Fruit fly (Drosophila melanogaster): ENCODE data around the gene dtr.

The dtr gene

DNA sequence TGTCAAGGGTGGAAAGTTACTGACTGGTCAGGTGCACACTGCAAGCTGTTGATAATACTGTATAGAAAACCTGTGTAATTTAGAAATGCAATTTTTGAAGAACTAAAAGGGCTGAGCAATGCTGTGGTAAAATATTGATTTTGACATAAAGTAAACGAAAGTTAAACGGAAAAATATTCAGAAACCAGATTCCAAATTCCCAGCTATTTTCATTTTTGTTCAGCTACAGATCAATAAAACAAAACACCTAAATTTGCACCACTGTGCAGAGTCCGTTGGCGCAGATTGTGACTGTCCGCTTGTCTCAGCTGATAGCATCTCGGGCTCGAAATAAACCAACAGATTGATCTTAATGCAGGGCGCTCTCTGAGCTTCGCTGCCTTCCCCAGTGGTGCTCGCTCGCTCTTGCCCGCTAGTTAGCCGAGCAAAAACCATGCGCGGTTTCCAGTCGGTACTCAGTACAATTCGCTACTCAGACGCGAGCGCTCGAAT lies 47.1 kb upstream of the dtr start, which contains the start of gene CG46314 (continued):
- no peak for TF ChIP-seq CG7839 (tag; optimal IDR thresholded peaks at IDR 0.05)
- no peak for TF ChIP-seq CG3995 (GFP tag; optimal IDR thresholded peaks at IDR 0.05)
- peak; percentile 50; the same call in 1 of the 2 replicates for TF ChIP-seq CG13287 (GFP tag; IDR thresholded peaks at IDR 0.05; ENCODE audit: partially characterized antibody)
- peak; percentile 64 for TF ChIP-seq nom (GFP tag; optimal IDR thresholded peaks at IDR 0.05)
- TF ChIP-seq croc (GFP tag; conservative IDR thresholded peaks at IDR 0.05) = no peak
- TF ChIP-seq CG14710 (tag; optimal IDR thresholded peaks at IDR 0.05) = no peak
- 0 out of 3 replicates have a peak, but pooled peaks have one; percentile 39 for TF ChIP-seq CG17361 (GFP tag; IDR thresholded peaks at IDR 0.05)
- no peak for TF ChIP-seq Nf-YA (GFP tag; IDR thresholded peaks at IDR 0.05)
- no peak for TF ChIP-seq CG16813 (GFP tag; IDR thresholded peaks at IDR 0.05; ENCODE audit: partially characterized antibody)
- no peak for TF ChIP-seq Lhr (GFP tag; optimal IDR thresholded peaks at IDR 0.05)
- no peak for TF ChIP-seq NfI (GFP tag; optimal IDR thresholded peaks at IDR 0.05)
- TF ChIP-seq CG12769 (tag; optimal IDR thresholded peaks at IDR 0.05) = peak; percentile 11
- no peak for TF ChIP-seq gsb-n (tag; optimal IDR thresholded peaks at IDR 0.05)
- TF ChIP-seq Taf1 (GFP tag; IDR thresholded peaks at IDR 0.05) = no peak
- TF ChIP-seq CG32532 (GFP tag; IDR thresholded peaks at IDR 0.05) = peak; percentile 58; the same call in 1 of the 2 replicates
- TF ChIP-seq CG15514 (GFP tag; optimal IDR thresholded peaks at IDR 0.05) = no peak
- peak; percentile 79 for TF ChIP-seq CG34376 (GFP tag; optimal IDR thresholded peaks at IDR 0.05)
- TF ChIP-seq scrt (GFP tag; optimal IDR thresholded peaks at IDR 0.05) = no peak
- TF ChIP-seq CG30431 (GFP tag; optimal IDR thresholded peaks at IDR 0.05) = no peak
- TF ChIP-seq CG6175 (GFP tag; IDR thresholded peaks at IDR 0.05) = no peak; the same call in 2 of the 3 replicates
- TF ChIP-seq Dip3 (GFP tag; optimal IDR thresholded peaks at IDR 0.05) = peak; percentile 3
- TF ChIP-seq trh (GFP tag; optimal IDR thresholded peaks at IDR 0.05) = no peak
- TF ChIP-seq Atf6 (GFP tag; IDR thresholded peaks at IDR 0.05) = peak; percentile 48; the same call in 1 of the 2 replicates
- TF ChIP-seq CG1529 (GFP tag; optimal IDR thresholded peaks at IDR 0.05) = no peak
- TF ChIP-seq oc (tag; optimal IDR thresholded peaks at IDR 0.05) = no peak
- TF ChIP-seq CG1602 (GFP tag; optimal IDR thresholded peaks at IDR 0.05) = no peak
- TF ChIP-seq Med (GFP tag) = peak; percentile 77
- TF ChIP-seq CG18619 (GFP tag; optimal IDR thresholded peaks at IDR 0.05) = no peak
- no peak for TF ChIP-seq CG7556 (GFP tag; optimal IDR thresholded peaks at IDR 0.05)
- TF ChIP-seq tin (GFP tag; optimal IDR thresholded peaks at IDR 0.05) = no peak
- TF ChIP-seq CG6683 (GFP tag; optimal IDR thresholded peaks at IDR 0.05) = no peak
- no peak for TF ChIP-seq chn (GFP tag; optimal IDR thresholded peaks at IDR 0.05)
- no peak for TF ChIP-seq CG7372 (GFP tag; IDR thresholded peaks at IDR 0.05)
- TF ChIP-seq CG31441 (GFP tag; IDR thresholded peaks at IDR 0.05) = peak; percentile 30; the same call in 1 of the 2 replicates
- TF ChIP-seq H15 (GFP tag; IDR thresholded peaks at IDR 0.05) = no peak
- TF ChIP-seq emc (GFP tag; optimal IDR thresholded peaks at IDR 0.05) = no peak
- no peak for TF ChIP-seq Stat92E (GFP tag; optimal IDR thresholded peaks at IDR 0.05)
- TF ChIP-seq Dref (GFP tag; IDR thresholded peaks at IDR 0.05) = no peak
- no peak for TF ChIP-seq sim (GFP tag; IDR thresholded peaks at IDR 0.05)
- no peak for TF ChIP-seq CG8765 (GFP tag; IDR thresholded peaks at IDR 0.05)
- no peak for TF ChIP-seq Bteb2 (GFP tag; optimal IDR thresholded peaks at IDR 0.05)
- TF ChIP-seq Trl (optimal IDR thresholded peaks at IDR 0.05) = peak; percentile 40 to 67
- TF ChIP-seq Trl (GFP tag; optimal IDR thresholded peaks at IDR 0.05) = no peak
- TF ChIP-seq CG11398 (GFP tag; optimal IDR thresholded peaks at IDR 0.05) = no peak
- no peak for TF ChIP-seq ATbp (GFP tag; optimal IDR thresholded peaks at IDR 0.05)
